Fruit fly (Drosophila melanogaster) whole organism, embryonic: ENCODE measurements around the gene Grl36a.

Experiments
- CG10979 ChIP-seq: fragments of 200-800 bp; sonication (Bioruptor generic); optimal IDR thresholded peaks from 2 replicates; lab custom pipeline; 2018; ENCODE audit warnings: missing biosample characterization, mild to moderate bottlenecking, missing genetic modification characterization, moderate library complexity
- CG42726 ChIP-seq: fragments of 200-800 bp; sonication (Bioruptor generic); IDR thresholded peaks from 2 replicates; pipeline ENCODE4 v1.3.6; 2022; ENCODE audit warnings: missing biosample characterization, missing genetic modification characterization; ENCODE audit not compliant: partially characterized antibody
- Ets65A ChIP-seq: fragments of 200-800 bp; sonication (Bioruptor generic); peaks from one replicate; lab custom pipeline; 2016; ENCODE audit warnings: missing biosample characterization, missing genetic modification characterization
- ara ChIP-seq: fragments of 200-800 bp; sonication (Bioruptor generic); IDR thresholded peaks from 2 replicates; pipeline ENCODE4 v1.3.6; 2022; ENCODE audit warnings: missing biosample characterization, missing genetic modification characterization

DNA sequence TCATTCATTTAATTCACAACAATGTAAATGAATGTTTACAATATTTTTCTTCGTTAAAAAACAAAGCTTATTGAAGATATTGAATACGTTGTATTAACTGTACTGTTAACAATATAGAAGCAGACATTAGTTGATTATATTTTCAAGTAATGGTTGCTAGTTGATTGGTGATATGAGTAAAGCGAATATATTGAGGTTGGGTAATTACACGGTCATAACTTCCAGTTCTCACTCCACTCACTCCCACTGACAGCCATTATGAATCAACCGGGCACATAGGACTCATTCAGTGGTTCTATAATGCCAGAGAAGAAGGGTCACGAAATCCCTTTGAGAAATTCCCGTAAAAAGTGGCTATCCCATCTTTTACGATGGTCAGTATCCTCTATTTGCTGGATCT is at the start of gene Grl36a:
- no peak for TF ChIP-seq ara (GFP tag; lab: Robert Waterston, UW)
- no peak for TF ChIP-seq CG10979 (tag; lab: Kevin White, UChicago)
- TF ChIP-seq CG42726 (GFP tag; lab: Robert Waterston, UW): no peak
- TF ChIP-seq Ets65A (GFP tag; lab: Kevin White, UChicago): no peak
